Fruit fly (Drosophila melanogaster) whole organism, adult: ENCODE data around the gene slou.

Experiments
- Clk ChIP-seq: fragments of 200-800 bp; sonication (Bioruptor generic); optimal IDR thresholded peaks from 2 replicates; lab custom pipeline; 2017; ENCODE audit warnings: missing biosample characterization, missing genetic modification characterization
- Mnt ChIP-seq: fragments of 200-800 bp; sonication (Bioruptor generic); optimal IDR thresholded peaks from 2 replicates; lab custom pipeline; 2016; ENCODE audit warnings: missing biosample characterization, mild to moderate bottlenecking, missing genetic modification characterization
- bab1 ChIP-seq: fragments of 200-800 bp; sonication (Bioruptor generic); optimal IDR thresholded peaks from 3 replicates; lab custom pipeline; 2019; ENCODE audit warnings: missing biosample characterization, mild to moderate bottlenecking, missing genetic modification characterization, moderate library complexity
- toe ChIP-seq: fragments of 200-800 bp; sonication (Bioruptor generic); optimal IDR thresholded peaks from 2 replicates; lab custom pipeline; 2016; ENCODE audit warnings: missing biosample characterization, missing genetic modification characterization

DNA sequence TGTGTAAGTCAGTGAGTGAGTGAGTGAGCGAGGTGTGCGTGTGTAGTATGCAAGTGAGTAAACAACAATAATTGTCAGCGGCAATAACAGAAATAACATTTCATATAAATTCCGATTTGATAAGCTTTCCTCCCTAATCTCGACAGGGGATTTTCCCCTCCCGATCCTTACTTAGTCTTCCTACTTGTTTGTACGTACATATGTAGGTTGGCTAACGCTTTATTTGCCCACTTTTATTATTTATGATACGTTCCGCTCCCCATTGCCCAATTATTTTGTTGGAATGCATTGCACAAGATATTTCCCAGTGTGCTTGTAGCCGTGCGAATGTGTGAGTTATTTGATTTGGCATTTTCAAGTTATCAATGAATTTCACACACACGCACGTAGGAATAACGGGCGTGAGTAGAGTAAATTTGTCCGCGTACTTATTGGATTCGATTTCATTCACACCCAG is 33.2 kb upstream of the slou start:
- TF ChIP-seq Mnt (GFP tag; lab: Kevin White, UChicago): no peak
- no peak for TF ChIP-seq Clk (GFP tag; lab: Kevin White, UChicago)
- no peak for TF ChIP-seq bab1 (GFP tag; lab: Kevin White, UChicago)
- TF ChIP-seq toe (GFP tag; lab: Kevin White, UChicago): no peak
